Worm (Caenorhabditis elegans): Measurements from ENCODE around the gene T21E8.5.

DNA sequence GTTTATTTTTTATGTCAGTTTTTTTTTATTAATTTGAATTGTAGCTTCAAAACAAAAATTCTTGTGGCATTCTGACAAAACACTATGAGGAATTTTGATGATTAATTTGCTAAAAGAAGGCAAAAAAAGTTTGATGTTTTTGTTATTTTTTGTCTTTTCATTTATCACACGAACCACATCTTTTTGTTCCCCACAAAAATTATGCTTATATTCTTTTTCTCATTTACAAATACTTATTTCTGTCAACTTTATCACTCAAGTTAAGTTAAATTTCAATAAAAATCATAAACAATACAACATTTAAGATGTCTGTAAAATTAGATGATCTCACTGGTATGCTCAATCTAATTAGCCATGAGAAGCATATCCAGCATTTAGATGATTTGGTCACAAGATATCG is 2.2 kb downstream of the T21E8.5 start, which contains the start of gene F47B10.6:
- TF ChIP-seq dao-5 (tag; optimal IDR thresholded peaks at IDR 0.05) (no peak), W03F9.2 (tag; optimal IDR thresholded peaks at IDR 0.05) (no peak)
